Worm (Caenorhabditis elegans) whole organism, L3 larva: ENCODE measurements around the gene ung-1.

Source experiments
- ZK546.5 ChIP-seq: sonication (generic microtip); optimal IDR thresholded peaks from 2 replicates; lab custom pipeline; 2017; ENCODE audit warnings: missing biosample characterization, missing genetic modification characterization
- elt-3 ChIP-seq, 3 experiments: fragments of 150-350 bp in 1 of 3; sonication (generic microtip) in 2 of 3; optimal IDR thresholded peaks; 2 replicates in 2 of 3; 4 replicates in 1 of 3; lab custom pipeline; 2014 to 2017; ENCODE audit warnings: missing biosample characterization in 3 of 3, missing genetic modification characterization in 3 of 3
- nhr-237 ChIP-seq: fragments of 150-350 bp; optimal IDR thresholded peaks from 2 replicates; lab custom pipeline; 2014; ENCODE audit warnings: missing biosample characterization, missing genetic modification characterization
- nhr-77 ChIP-seq: fragments of 150-350 bp; optimal IDR thresholded peaks from 2 replicates; lab custom pipeline; 2014; ENCODE audit warnings: missing biosample characterization, missing genetic modification characterization
- zag-1 ChIP-seq: fragments of 150-350 bp; optimal IDR thresholded peaks from 2 replicates; lab custom pipeline; 2014; ENCODE audit warnings: missing biosample characterization, missing genetic modification characterization
- ztf-11 ChIP-seq: fragments of 150-350 bp; optimal IDR thresholded peaks from 2 replicates; lab custom pipeline; 2014; ENCODE audit warnings: missing biosample characterization, missing genetic modification characterization

DNA sequence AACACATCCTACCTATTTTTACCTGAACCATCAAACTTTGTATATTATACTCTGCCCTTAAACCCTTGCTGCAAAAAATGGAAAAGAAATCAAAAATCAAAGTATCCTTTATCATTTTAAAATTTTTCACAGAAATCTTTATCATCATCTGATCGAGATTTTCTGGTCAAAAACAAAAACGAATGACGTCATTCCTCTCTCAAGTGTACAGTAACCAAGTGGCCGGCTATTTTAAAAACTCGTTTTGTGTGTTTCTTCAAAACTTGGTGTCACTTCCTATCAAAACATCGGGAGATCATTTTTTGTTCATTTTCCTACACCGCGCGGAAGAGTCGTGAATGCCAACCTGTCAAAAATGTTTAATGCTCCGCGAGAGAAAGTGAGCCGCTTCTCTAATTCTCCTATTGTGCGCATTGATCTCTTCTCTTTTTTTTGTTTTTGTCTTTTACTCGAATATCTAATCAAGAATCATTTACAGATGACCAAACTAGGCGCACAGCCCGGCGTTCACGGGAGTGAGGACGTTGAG is 46.2 kb upstream of the ung-1 start, which contains the start of gene brp-1:
- TF ChIP-seq zag-1 (tag; lab: Kevin White, UChicago) (no peak), nhr-237 (tag; lab: Kevin White, UChicago) (no peak), nhr-77 (tag; lab: Kevin White, UChicago) (no peak), ZK546.5 (tag; lab: Kevin White, UChicago) (no peak), ztf-11 (tag; lab: Kevin White, UChicago) (no peak), elt-3 (tag; optimal IDR thresholded peaks at IDR 0.05; lab: Kevin White, UChicago) (no peak)
